Fruit fly (Drosophila melanogaster): ENCODE data around the gene CG2004.
A peak's percentile ranks its signal among the peaks of the same experiment; 100 is the strongest.

CG2004 gene

dm6 chrX:8714064-8715046 lies at the start of gene CG2004, which contains the start of gene CG1785 (continued):
- TF ChIP-seq Smox (GFP tag; optimal IDR thresholded peaks at IDR 0.05) = peak; percentile 89
- TF ChIP-seq Hr38 (GFP tag; optimal IDR thresholded peaks at IDR 0.05) = no peak
- peak; percentile 40 to 41 for TF ChIP-seq ss (GFP tag; optimal IDR thresholded peaks at IDR 0.05)
- TF ChIP-seq fd59A (GFP tag; optimal IDR thresholded peaks at IDR 0.05) = peak; percentile 80
- TF ChIP-seq acj6 (GFP tag; optimal IDR thresholded peaks at IDR 0.05) = peak; percentile 92
- peak; percentile 75 for TF ChIP-seq CG8119 (GFP tag; IDR thresholded peaks at IDR 0.05)
- peak; percentile 60 for TF ChIP-seq spab (GFP tag; optimal IDR thresholded peaks at IDR 0.05)
- peak; percentile 89 for TF ChIP-seq topi (GFP tag; optimal IDR thresholded peaks at IDR 0.05)
- peak; percentile 63 for TF ChIP-seq Blimp-1 (GFP tag; optimal IDR thresholded peaks at IDR 0.05)
- TF ChIP-seq Sox102F (GFP tag; optimal IDR thresholded peaks at IDR 0.05) = peak; percentile 90

dm6 chrX:8762260-8762659 lies 47.5 kb upstream of the CG2004 start:
- TF ChIP-seq Met (GFP tag; optimal IDR thresholded peaks at IDR 0.05) = peak; percentile 41
- TF ChIP-seq Sox15 (GFP tag; optimal IDR thresholded peaks at IDR 0.05) = no peak
- TF ChIP-seq Eip93F (GFP tag; optimal IDR thresholded peaks at IDR 0.05) = no peak
- TF ChIP-seq Hr39 (GFP tag; optimal IDR thresholded peaks at IDR 0.05) = peak; percentile 6
- TF ChIP-seq CG9139 (GFP tag; optimal IDR thresholded peaks at IDR 0.05) = no peak
- peak; percentile 79 for TF ChIP-seq Eip78C (GFP tag)
- no peak for TF ChIP-seq eg (GFP tag; IDR thresholded peaks at IDR 0.05)
- TF ChIP-seq dsx (GFP tag; optimal IDR thresholded peaks at IDR 0.05; ENCODE audit: poor library complexity, severe bottlenecking) = peak; percentile 26
- peak; percentile 74 for TF ChIP-seq svp (GFP tag)
- no peak for TF ChIP-seq OdsH (GFP tag; optimal IDR thresholded peaks at IDR 0.05)
- no peak for TF ChIP-seq pdm3 (GFP tag; optimal IDR thresholded peaks at IDR 0.05)
- TF ChIP-seq net (GFP tag; optimal IDR thresholded peaks at IDR 0.05) = no peak
- TF ChIP-seq CG3919 (GFP tag; optimal IDR thresholded peaks at IDR 0.05) = no peak
- TF ChIP-seq Eip75B (GFP tag; optimal IDR thresholded peaks at IDR 0.05) = no peak
- TF ChIP-seq CG11762 (GFP tag; optimal IDR thresholded peaks at IDR 0.05; ENCODE audit: insufficient read depth) = no peak
- TF ChIP-seq CG4318 (GFP tag; optimal IDR thresholded peaks at IDR 0.05) = no peak
- peak; percentile 19 for TF ChIP-seq topi (GFP tag; optimal IDR thresholded peaks at IDR 0.05)
- TF ChIP-seq fkh (GFP tag; optimal IDR thresholded peaks at IDR 0.05) = no peak
- TF ChIP-seq CG7368 (GFP tag; optimal IDR thresholded peaks at IDR 0.05) = no peak
- no peak for TF ChIP-seq Gug (GFP tag; IDR thresholded peaks at IDR 0.05)
- TF ChIP-seq CG31627 (GFP tag; optimal IDR thresholded peaks at IDR 0.05) = peak; percentile 12
- no peak for TF ChIP-seq CG11294 (GFP tag; IDR thresholded peaks at IDR 0.05)
- peak; percentile 7 for TF ChIP-seq achi (GFP tag; optimal IDR thresholded peaks at IDR 0.05)
- peak; percentile 2 for TF ChIP-seq Ets96B (tag; optimal IDR thresholded peaks at IDR 0.05)
- TF ChIP-seq salr (GFP tag; optimal IDR thresholded peaks at IDR 0.05) = no peak
- peak; percentile 12 for TF ChIP-seq Smox (GFP tag; optimal IDR thresholded peaks at IDR 0.05)
- TF ChIP-seq Lpt (GFP tag; optimal IDR thresholded peaks at IDR 0.05) = no peak
- TF ChIP-seq vri (GFP tag; optimal IDR thresholded peaks at IDR 0.05) = peak; percentile 11
- TF ChIP-seq CG16779 (tag; optimal IDR thresholded peaks at IDR 0.05) = no peak
- TF ChIP-seq Blimp-1 (GFP tag; optimal IDR thresholded peaks at IDR 0.05) = no peak
- TF ChIP-seq cyc (GFP tag; optimal IDR thresholded peaks at IDR 0.05) = peak; percentile 2
- TF ChIP-seq CG34406 (GFP tag; optimal IDR thresholded peaks at IDR 0.05) = no peak
- TF ChIP-seq CG1621 (tag; optimal IDR thresholded peaks at IDR 0.05) = no peak
- TF ChIP-seq CG8119 (GFP tag; IDR thresholded peaks at IDR 0.05) = no peak

Measured in whole organism, prepupa.